Fruit fly (Drosophila melanogaster): Measurements from ENCODE around the gene btsz.
A peak's percentile ranks its signal among the peaks of the same experiment; 100 is the strongest.

DNA sequence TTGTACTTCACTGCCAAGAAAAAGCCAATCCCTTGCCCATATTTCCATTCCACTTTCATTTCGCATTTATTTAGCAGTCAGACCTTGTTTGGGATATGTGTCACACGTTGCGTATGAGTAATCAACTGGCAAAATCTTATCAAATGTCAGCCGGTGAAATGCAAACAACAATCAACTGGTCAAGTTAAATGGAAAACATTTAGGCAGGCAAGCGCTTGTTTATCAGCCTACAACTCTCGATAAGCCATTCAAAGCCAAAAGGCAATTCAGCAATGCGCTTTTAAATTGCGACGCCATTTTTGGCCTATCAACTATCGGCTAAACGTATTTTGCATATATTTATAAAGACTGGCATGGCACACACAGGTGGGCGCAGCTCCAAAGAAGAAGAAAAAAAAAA, 94.5 kb downstream of the btsz start:
- no peak for TF ChIP-seq CG11294 (GFP tag; IDR thresholded peaks at IDR 0.05)
- TF ChIP-seq fkh (GFP tag; optimal IDR thresholded peaks at IDR 0.05) = no peak
- TF ChIP-seq CG1621 (tag; optimal IDR thresholded peaks at IDR 0.05) = no peak
- peak; percentile 56 for TF ChIP-seq Eip93F (GFP tag; optimal IDR thresholded peaks at IDR 0.05)
- no peak for TF ChIP-seq Smox (GFP tag; optimal IDR thresholded peaks at IDR 0.05)
- TF ChIP-seq spab (GFP tag; optimal IDR thresholded peaks at IDR 0.05) = no peak
- TF ChIP-seq achi (GFP tag; optimal IDR thresholded peaks at IDR 0.05) = no peak
- TF ChIP-seq CG11762 (GFP tag; optimal IDR thresholded peaks at IDR 0.05; ENCODE audit: insufficient read depth) = no peak
- TF ChIP-seq CG3919 (GFP tag; optimal IDR thresholded peaks at IDR 0.05) = no peak
- TF ChIP-seq net (GFP tag; optimal IDR thresholded peaks at IDR 0.05) = no peak
- TF ChIP-seq OdsH (GFP tag; optimal IDR thresholded peaks at IDR 0.05) = no peak
- TF ChIP-seq CG6854 (GFP tag; optimal IDR thresholded peaks at IDR 0.05) = no peak
- no peak for TF ChIP-seq Hr4 (GFP tag; optimal IDR thresholded peaks at IDR 0.05)

Data from whole organism, prepupa.